Fruit fly (Drosophila melanogaster): ENCODE measurements around the gene xit.
A peak's percentile ranks its signal among the peaks of the same experiment; 100 is the strongest.

Gene xit

dm6 chrX:6794826-6795225 is 26.0 kb upstream of the xit start (continued):
- TF ChIP-seq ranshi (GFP tag; IDR thresholded peaks at IDR 0.05), result no peak
- TF ChIP-seq Xbp1 (GFP tag; optimal IDR thresholded peaks at IDR 0.05), result no peak
- TF ChIP-seq CG7786 (GFP tag; optimal IDR thresholded peaks at IDR 0.05), result no peak
- no peak for TF ChIP-seq CG4404 (GFP tag; IDR thresholded peaks at IDR 0.05)
- TF ChIP-seq CG9876 (GFP tag; optimal IDR thresholded peaks at IDR 0.05), result no peak
- peak; percentile 30 for TF ChIP-seq phol (tag; optimal IDR thresholded peaks at IDR 0.05)
- no peak for TF ChIP-seq Lhr (GFP tag; optimal IDR thresholded peaks at IDR 0.05)
- no peak for TF ChIP-seq vfl (GFP tag; optimal IDR thresholded peaks at IDR 0.05)
- TF ChIP-seq Bdp1 (GFP tag; optimal IDR thresholded peaks at IDR 0.05), result no peak
- TF ChIP-seq ftz-f1 (GFP tag; optimal IDR thresholded peaks at IDR 0.05), result no peak
- no peak for TF ChIP-seq CG2202 (tag; optimal IDR thresholded peaks at IDR 0.05)
- no peak for TF ChIP-seq ro (GFP tag; IDR thresholded peaks at IDR 0.05)
- no peak for TF ChIP-seq CG18476 (GFP tag; optimal IDR thresholded peaks at IDR 0.05)
- TF ChIP-seq kah (GFP tag; optimal IDR thresholded peaks at IDR 0.05), result no peak
- TF ChIP-seq nmo (GFP tag; optimal IDR thresholded peaks at IDR 0.05), result peak; percentile 2
- TF ChIP-seq CG32532 (GFP tag; IDR thresholded peaks at IDR 0.05), result peak; percentile 23; the same call in 1 of the 2 replicates
- no peak for TF ChIP-seq CG14965 (GFP tag; optimal IDR thresholded peaks at IDR 0.05; ENCODE audit: borderline replicate concordance)
- peak; percentile 2 for TF ChIP-seq ewg (GFP tag; optimal IDR thresholded peaks at IDR 0.05)
- no peak for TF ChIP-seq run (tag; optimal IDR thresholded peaks at IDR 0.05)
- TF ChIP-seq az2 (GFP tag; optimal IDR thresholded peaks at IDR 0.05), result no peak
- no peak for TF ChIP-seq CG3838 (GFP tag; optimal IDR thresholded peaks at IDR 0.05)
- TF ChIP-seq HLHmδ (GFP tag; optimal IDR thresholded peaks at IDR 0.05), result no peak
- TF ChIP-seq dpn (GFP tag; optimal IDR thresholded peaks at IDR 0.05), result no peak
- TF ChIP-seq GATAe (GFP tag; conservative IDR thresholded peaks at IDR 0.05), result no peak
- TF ChIP-seq slbo (GFP tag; IDR thresholded peaks at IDR 0.05), result no peak
- TF ChIP-seq CG17912 (GFP tag; optimal IDR thresholded peaks at IDR 0.05), result no peak
- TF ChIP-seq stc (GFP tag; IDR thresholded peaks at IDR 0.05), result 0 out of 2 replicates have a peak, but pooled peaks have one; percentile 22
- TF ChIP-seq CG31224 (GFP tag; IDR thresholded peaks at IDR 0.05), result no peak
- TF ChIP-seq jigr1 (GFP tag; IDR thresholded peaks at IDR 0.05), result no peak
- TF ChIP-seq grau (tag; optimal IDR thresholded peaks at IDR 0.05), result no peak
- no peak for TF ChIP-seq CG15011 (GFP tag; optimal IDR thresholded peaks at IDR 0.05)
- TF ChIP-seq Dip2 (GFP tag; IDR thresholded peaks at IDR 0.05), result no peak
- no peak for TF ChIP-seq z (GFP tag; IDR thresholded peaks at IDR 0.05)
- TF ChIP-seq Gug (GFP tag; IDR thresholded peaks at IDR 0.05), result no peak
- TF ChIP-seq Hmr (GFP tag; optimal IDR thresholded peaks at IDR 0.05), result no peak
- TF ChIP-seq E2f1 (GFP tag; IDR thresholded peaks at IDR 0.05), result no peak
- TF ChIP-seq Oaz (GFP tag; IDR thresholded peaks at IDR 0.05), result no peak
- no peak for TF ChIP-seq Hmx (GFP tag; optimal IDR thresholded peaks at IDR 0.05)
- no peak for TF ChIP-seq chinmo (GFP tag; IDR thresholded peaks at IDR 0.05; ENCODE audit: partially characterized antibody)
- TF ChIP-seq Spps (tag; optimal IDR thresholded peaks at IDR 0.05), result no peak
- TF ChIP-seq wek (GFP tag; optimal IDR thresholded peaks at IDR 0.05), result no peak
- no peak for TF ChIP-seq CG12659 (GFP tag; optimal IDR thresholded peaks at IDR 0.05)
- TF ChIP-seq gem (tag; optimal IDR thresholded peaks at IDR 0.05), result peak; percentile 15
- no peak for TF ChIP-seq oc (tag; optimal IDR thresholded peaks at IDR 0.05)
- TF ChIP-seq CG16863 (GFP tag; optimal IDR thresholded peaks at IDR 0.05), result no peak
- no peak for TF ChIP-seq CG3407 (GFP tag; optimal IDR thresholded peaks at IDR 0.05)
- TF ChIP-seq CG42726 (GFP tag; IDR thresholded peaks at IDR 0.05; ENCODE audit: partially characterized antibody), result no peak
- no peak for TF ChIP-seq CG15073 (GFP tag; optimal IDR thresholded peaks at IDR 0.05)
- 0 out of 2 replicates have a peak, but pooled peaks have one; percentile 17 for TF ChIP-seq ap (GFP tag; IDR thresholded peaks at IDR 0.05)
- no peak for TF ChIP-seq slp2 (GFP tag; optimal IDR thresholded peaks at IDR 0.05)
- no peak for TF ChIP-seq rib (GFP tag; IDR thresholded peaks at IDR 0.05)
- TF ChIP-seq fd64A (GFP tag; optimal IDR thresholded peaks at IDR 0.05), result no peak
